Worm (Caenorhabditis elegans): Measurements from ENCODE around the gene cyn-17.
"Not testable (repeated sequence)": the region's sequence is repeated elsewhere in the genome, so short reads cannot be mapped to it uniquely, and the experiment has no call there.

The cyn-17 gene

DNA sequence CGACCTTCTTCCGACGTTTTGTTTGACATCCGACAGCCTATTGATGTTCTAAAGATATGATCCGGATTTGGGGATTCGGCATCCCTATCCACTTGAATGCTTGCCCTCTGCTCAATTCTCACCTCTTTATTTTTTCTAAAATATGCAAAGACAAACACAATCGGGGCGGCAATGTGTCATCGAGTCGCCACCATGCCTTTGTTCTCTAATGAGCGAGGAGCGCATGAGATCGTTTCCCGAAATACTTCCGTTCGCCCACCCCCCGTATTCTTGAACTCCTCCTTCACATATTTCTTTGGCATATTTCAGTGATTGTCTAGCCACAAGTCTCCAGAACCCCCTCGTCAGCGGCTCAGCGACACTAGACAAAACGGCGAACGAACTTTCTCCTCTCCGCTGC is at the start of gene cyn-17:
Gene cyn-17, plus strand, starts transcription at position 301 of the 400 bp plus-strand sequence.
- no peak for TF ChIP-seq unc-62 (GFP tag; optimal IDR thresholded peaks at IDR 0.05)

DNA sequence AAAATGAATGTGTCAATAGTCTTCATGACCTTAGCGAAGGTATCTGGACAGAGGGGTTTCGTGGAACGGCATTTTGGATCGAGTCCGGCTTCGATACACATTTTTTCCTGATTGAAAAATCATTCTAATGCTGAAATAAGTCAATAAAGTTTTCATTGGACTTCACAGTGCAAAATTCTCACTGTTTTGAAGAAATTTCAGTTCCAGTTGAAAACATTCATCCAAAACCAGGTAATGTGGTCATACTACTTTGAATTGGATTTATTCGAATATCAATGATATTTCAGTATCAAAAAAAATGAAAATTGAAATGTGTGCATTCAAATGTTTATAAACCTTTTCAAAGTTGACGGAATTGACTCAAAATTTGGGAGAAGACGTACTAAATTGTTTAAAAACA is 46.0 kb upstream of the cyn-17 start, which contains the start of gene pgph-1:
Gene pgph-1, minus strand, starts transcription at position 101 of the 400 bp plus-strand sequence.
- no peak for TF ChIP-seq unc-62 (GFP tag; optimal IDR thresholded peaks at IDR 0.05)

DNA sequence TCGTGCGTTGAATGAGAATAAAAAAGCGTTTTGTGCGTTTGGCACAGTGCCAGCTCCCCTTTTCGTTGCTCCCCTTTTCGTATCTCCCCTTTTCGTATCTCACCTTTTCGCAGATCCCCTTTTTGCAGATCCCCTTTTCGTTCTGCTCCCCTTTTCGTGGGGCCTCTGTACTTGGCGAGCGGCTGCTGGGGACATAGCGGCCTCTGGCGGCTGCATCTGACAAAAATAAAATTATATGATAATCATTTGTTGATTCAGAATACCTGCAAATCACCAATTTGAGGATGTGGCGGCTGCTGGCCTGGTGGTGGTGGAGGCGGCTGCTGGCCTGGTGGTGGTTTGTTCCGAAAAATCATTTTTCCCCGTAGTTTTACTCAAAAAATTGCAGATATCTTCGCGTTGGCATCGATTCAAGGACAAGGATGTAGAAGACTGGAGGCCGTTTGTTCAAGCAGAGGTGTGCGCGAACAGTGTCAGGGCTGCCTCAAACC is 44.2 kb upstream of the cyn-17 start, which contains the start of gene K09H11.11:
Gene K09H11.11, minus strand, starts transcription at position 51 of the 491 bp plus-strand sequence.
- TF ChIP-seq unc-62 (GFP tag; optimal IDR thresholded peaks at IDR 0.05), result not testable (repeated sequence)

DNA sequence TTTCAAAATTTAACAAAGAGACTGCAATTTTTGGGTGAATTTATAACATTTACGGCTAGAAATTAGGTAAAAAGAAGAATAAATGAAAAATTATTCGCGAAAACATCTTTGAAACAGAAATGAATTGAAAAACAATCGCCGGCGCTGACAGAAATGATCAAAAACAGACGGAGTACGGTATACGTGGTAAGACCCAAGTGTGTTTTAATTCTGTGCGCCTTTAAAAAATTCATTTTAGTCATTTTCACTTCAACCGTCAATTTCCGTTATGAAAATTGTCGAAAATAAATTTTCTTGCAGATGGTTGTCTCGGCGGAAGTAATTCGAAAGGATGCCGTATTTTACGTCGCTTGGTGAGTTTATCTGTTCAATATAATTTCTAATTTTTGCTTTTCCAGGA is 43.3 kb upstream of the cyn-17 start, which contains the start of gene C53A3.3:
Gene C53A3.3, plus strand, starts transcription at position 301 of the 400 bp plus-strand sequence.
- TF ChIP-seq unc-62 (GFP tag; optimal IDR thresholded peaks at IDR 0.05), result no peak

DNA sequence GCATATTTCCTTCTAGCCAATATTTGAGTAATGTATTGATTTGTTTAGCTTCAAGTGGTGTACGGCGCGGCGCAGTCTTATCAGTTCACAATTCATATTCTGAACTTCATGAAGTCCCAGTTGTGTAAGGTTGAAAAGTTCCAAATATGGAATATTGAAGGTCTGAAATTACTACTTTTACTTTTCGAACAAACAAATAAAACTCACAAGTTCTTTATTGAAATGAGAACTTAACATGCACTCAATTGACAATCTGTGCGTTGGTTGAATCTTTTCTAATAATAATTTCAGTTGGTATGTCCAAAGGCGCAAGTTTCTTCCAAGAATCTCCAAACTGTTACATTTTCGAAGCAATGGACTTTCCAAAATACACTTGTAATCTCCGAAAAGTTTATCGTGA is 40.7 kb upstream of the cyn-17 start, which contains the start of gene C53A3.4:
Gene C53A3.4, minus strand, starts transcription at position 101 of the 400 bp plus-strand sequence.
- no peak for TF ChIP-seq unc-62 (GFP tag; optimal IDR thresholded peaks at IDR 0.05)

DNA sequence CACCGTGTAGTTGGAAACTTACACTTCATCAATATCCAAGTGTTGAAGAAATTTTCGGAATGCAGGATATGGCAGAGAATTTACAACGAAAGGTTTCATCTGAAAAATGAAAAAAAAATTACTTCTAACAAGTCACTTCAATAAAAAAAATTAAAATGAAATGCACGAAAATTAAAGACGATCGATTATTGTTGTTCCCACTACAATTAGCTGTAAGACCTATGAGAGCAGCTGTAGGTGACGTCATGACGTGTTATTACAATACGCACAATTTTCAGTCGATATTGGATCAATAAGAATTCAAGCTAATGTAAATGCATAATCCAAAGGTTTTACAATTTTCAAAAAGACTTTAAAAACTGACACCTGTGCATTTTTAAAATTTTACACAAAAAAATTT is 39.3 kb upstream of the cyn-17 start, which contains the start of gene C53A3.1:
Gene C53A3.1, minus strand, starts transcription at position 101 of the 400 bp plus-strand sequence.
- no peak for TF ChIP-seq unc-62 (GFP tag; optimal IDR thresholded peaks at IDR 0.05)

DNA sequence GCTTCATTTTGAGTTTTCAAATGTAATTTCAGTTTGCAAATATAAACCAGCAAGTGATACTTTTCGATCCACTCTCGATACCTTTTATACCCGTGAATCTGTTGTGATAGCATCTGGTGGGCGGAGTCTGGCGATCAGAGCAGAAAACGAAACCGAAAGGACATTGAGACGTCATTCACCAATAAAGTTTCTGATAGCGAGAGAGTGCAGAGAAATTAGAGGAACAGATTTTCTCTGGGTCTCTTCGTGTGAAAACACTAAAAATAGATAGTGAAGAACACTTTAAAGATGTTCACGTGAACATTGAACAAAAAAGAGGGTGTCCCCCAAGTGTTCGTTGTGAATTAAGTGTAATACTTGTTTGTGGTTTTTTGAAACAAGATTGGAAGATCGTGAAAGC is 35.7 kb upstream of the cyn-17 start, which contains the start of gene pgph-3:
Gene pgph-3, minus strand, starts transcription at position 60 of the 400 bp plus-strand sequence.
- no peak for TF ChIP-seq unc-62 (GFP tag; optimal IDR thresholded peaks at IDR 0.05)

DNA sequence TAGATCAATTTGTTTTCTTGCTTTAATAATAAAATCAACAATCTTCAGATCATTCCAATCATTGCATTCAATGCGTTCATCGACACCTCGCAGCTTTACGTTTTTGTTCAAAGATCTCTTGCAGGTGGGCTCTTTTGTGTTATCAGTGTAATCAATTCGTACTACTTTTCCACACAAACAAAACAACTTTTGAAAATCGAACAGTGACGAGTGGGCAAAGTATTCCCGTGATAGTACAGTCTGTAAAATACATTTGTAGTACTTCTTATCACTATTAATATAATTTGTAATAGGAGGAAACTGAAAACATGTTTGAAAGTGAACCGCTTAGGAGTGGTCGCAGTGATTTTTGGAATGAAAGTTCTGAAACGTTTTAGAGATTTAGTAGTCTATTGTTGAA is 34.4 kb upstream of the cyn-17 start, which contains the start of gene pgph-2:
Gene pgph-2, plus strand, starts transcription at position 47 of the 400 bp plus-strand sequence.
- TF ChIP-seq unc-62 (GFP tag; optimal IDR thresholded peaks at IDR 0.05), result no peak

DNA sequence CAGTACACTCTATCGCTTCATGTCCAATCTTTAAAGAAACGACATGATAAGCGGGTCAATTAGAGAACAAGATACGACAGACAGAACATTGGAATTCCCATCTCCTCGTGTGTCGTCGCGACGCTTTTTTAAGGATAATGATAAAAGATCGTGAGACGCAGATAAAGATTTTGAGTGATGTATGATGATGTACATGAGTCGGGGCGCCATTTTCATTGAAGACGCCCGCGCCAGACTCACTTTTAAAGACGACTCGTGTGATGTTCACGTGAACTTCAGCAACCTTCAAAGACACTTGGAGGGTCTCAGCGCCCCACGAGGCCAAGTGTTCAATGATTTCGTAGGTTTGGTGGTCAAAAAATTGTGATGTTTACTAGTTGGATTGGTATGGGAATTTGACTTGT is 31.2 kb upstream of the cyn-17 start:
- TF ChIP-seq unc-62 (GFP tag; optimal IDR thresholded peaks at IDR 0.05), result no peak

DNA sequence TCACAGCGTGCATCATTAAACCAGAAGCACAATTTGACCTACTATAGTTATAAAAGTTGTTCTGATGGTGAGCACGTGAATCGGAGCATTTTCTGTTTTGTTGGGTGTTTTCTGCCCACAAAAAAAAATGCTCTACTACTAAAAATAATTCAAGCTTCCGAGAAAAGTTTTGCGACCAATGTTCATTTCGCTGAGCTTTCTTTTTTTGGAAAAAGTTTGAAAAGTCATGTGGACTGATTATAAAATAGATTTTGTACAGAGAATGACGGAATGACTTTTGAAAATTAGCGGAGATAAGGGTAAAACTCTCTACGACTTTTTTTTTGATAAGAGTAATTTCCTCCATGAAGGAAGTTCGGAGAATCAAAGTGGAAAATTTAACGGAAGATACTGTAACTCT is 30.0 kb upstream of the cyn-17 start:
- no peak for TF ChIP-seq unc-62 (GFP tag; optimal IDR thresholded peaks at IDR 0.05)

DNA sequence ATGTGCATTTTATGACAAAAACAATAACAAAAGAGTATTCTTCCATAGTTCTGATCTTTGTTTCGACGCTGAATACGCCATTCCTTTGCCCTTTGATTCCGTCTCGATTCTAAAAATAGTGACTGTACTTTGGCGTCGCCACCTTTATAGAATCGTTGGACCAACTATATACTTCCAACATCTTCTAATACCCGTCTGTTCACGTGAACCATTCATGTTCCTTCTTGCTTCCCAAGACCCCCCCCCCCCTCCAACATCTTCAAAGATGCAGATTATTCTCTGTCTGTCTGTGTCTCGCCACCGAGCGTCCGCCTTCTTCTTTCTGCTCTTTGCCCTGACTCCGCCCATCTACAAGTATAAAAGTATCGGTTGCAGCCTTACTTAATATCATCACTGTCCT is 29.5 kb upstream of the cyn-17 start:
- no peak for TF ChIP-seq unc-62 (GFP tag; optimal IDR thresholded peaks at IDR 0.05)

DNA sequence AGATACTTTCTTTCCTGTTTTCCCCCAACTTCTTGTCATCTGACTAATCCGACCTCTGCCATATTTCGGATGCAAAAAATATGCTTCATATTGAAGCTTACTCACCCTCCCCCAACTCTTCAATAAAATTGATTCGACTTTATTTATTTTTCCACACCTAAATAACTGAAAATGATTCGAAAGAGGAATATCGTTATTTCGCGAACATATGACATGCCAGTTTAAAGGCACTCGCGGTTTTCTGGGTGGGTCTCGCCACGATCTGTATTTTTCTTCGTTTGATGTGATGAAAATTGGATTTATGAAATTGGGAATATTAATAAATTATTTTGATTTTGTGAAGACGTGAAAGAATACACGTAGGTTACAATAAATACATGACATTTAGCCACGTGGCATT is 27.8 kb upstream of the cyn-17 start, which contains the start of gene F44E7.3:
Gene F44E7.3, plus strand, starts transcription at position 319 of the 400 bp plus-strand sequence.
- TF ChIP-seq unc-62 (GFP tag; optimal IDR thresholded peaks at IDR 0.05), result no peak

DNA sequence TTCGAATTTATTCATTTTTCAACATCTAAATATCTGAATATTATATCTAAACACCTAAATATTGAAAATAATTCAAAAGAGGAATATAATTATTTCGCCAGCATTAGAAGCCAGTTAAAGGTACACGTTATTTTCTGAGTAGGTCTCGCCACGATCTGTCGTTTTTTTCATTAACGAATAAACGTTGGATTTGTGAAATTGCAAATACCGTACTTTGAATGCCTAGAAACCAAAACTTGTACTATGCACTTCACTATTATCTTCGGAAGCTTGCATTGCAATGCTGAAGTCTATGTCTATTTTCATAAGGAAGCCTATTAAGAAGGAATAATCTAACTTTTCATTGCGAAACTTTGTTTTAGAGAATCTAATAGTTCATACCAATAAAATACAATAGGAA is 27.0 kb upstream of the cyn-17 start:
- no peak for TF ChIP-seq unc-62 (GFP tag; optimal IDR thresholded peaks at IDR 0.05)

DNA sequence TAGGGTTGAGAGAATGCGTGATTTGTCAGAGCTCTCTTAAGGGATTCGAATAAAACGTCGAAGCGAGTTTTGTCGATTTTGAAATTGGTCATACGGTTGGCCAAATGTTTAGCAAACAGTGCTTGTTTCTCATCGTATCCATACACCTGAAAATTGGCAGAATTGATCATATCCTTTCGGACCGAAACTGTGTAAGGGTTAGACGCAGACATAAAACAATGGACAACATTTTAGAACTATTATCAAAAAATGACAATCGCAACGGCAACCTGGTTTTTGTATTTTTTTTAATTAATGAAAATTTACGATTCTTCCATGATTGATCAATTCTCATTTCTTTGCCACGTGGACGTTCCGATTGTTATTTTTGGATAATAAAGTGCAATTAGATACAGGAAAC is 25.3 kb upstream of the cyn-17 start:
- no peak for TF ChIP-seq unc-62 (GFP tag; optimal IDR thresholded peaks at IDR 0.05)

DNA sequence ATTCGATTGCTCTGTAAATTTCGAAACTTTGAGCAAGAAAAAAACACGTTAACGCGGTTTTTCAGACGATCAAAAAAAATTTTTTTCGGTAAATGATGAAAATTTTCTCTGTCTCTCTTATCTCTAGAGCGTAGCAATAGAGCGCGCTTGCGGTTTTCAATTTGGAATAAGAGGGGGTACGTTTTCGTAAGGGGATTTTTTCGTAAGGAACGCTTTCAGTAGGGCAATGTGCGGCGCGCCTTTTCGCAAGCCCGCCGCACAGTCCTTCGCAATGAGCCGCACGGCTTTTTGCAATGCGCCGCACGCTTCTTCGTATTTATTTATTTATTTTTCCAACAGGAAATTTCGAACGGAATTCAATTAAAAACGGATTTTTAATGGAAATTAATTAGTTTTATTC is 22.5 kb upstream of the cyn-17 start, which contains the start of gene F44E7.4:
Gene F44E7.4, minus strand, starts transcription at position 13 of the 400 bp plus-strand sequence.
- TF ChIP-seq unc-62 (GFP tag; optimal IDR thresholded peaks at IDR 0.05), result not testable (repeated sequence)

DNA sequence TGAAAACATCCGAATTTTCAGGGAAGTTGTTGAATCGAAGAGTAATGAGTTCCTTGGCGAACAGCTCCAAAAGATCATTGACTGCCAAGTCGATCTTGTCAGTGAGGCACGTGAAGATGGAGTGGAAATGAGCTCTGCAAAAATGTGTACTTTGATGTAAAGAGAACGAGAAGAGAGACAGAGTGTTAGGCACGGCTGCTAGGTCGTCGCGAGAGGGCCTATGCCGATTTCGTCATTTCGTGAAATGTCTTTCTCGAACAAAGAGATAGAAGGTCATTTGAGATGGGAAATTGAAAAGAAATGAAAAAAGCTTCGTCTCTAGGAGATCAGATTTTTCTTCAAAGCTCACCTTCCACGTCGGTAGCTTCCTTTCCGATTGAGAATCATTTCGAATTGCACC is 19.5 kb upstream of the cyn-17 start:
- no peak for TF ChIP-seq unc-62 (GFP tag; optimal IDR thresholded peaks at IDR 0.05)

DNA sequence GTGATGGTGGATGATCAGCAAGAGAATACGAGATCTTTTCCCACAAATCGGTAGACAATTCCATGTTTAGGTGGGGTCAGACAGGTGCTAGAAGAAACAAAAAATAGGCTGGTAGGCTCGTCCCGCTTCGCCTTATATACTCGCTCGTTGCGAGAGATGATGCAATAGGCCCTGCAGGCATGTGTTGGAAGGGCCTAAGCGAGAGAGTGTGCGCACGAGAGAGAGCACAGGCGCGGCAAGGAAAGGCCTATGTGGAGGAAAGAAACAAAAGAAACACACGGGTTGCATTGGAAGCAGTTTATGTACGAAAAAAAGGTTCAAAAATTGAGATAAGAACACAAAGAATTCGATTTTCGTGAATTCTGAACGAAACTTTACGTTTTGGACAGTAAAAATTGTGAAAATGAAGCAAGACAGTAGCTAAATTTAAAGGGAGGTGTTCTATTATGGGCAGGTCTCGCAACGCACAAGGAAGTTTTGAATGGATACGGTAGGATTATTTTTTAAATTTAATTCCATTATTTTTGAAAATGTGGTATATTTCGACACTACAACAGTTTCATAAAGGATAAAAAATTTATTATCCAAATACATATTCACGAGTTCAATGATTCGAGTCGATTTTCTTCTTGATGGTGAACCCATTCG is 18.6 kb upstream of the cyn-17 start, which contains the start of gene F44E7.5:
Gene F44E7.5, minus strand, starts transcription at position 210 of the 648 bp plus-strand sequence.
- no peak for TF ChIP-seq unc-62 (GFP tag; optimal IDR thresholded peaks at IDR 0.05)

All from whole organism, dauer.